Fruit fly (Drosophila melanogaster) whole organism, embryonic: ENCODE measurements around the gene CG7627.
A peak's percentile ranks its signal among the peaks of the same experiment; 100 is the strongest.

Experiments used
- Bdp1 ChIP-seq: fragments of 200-800 bp; sonication (Bioruptor generic); optimal IDR thresholded peaks from 3 replicates; lab custom pipeline; 2016; ENCODE audit warnings: missing biosample characterization, missing genetic modification characterization
- CG1233 ChIP-seq: fragments of 200-800 bp; sonication (Bioruptor generic); optimal IDR thresholded peaks from 4 replicates; lab custom pipeline; 2018; ENCODE audit warnings: missing biosample characterization, mild to moderate bottlenecking, missing genetic modification characterization
- CG12391 ChIP-seq: fragments of 200-800 bp; sonication (Bioruptor generic); optimal IDR thresholded peaks from 3 replicates; lab custom pipeline; 2018; ENCODE audit warnings: missing biosample characterization, mild to moderate bottlenecking, missing genetic modification characterization, moderate library complexity
- CG13296 ChIP-seq: fragments of 200-800 bp; sonication (Bioruptor generic); optimal IDR thresholded peaks from 3 replicates; lab custom pipeline; 2018; ENCODE audit warnings: missing biosample characterization, mild to moderate bottlenecking, missing genetic modification characterization
- CG13424 ChIP-seq: fragments of 200-800 bp; sonication (Bioruptor generic); optimal IDR thresholded peaks from 2 replicates; lab custom pipeline; 2019; ENCODE audit warnings: missing biosample characterization, mild to moderate bottlenecking, missing genetic modification characterization, moderate library complexity
- CG15011 ChIP-seq: fragments of 200-800 bp; sonication (Bioruptor generic); optimal IDR thresholded peaks from 3 replicates; lab custom pipeline; 2018; ENCODE audit warnings: missing biosample characterization, mild to moderate bottlenecking, missing genetic modification characterization
- CG1529 ChIP-seq: fragments of 200-800 bp; sonication (Bioruptor generic); optimal IDR thresholded peaks from 3 replicates; lab custom pipeline; 2018; ENCODE audit warnings: missing biosample characterization, missing genetic modification characterization
- CG1602 ChIP-seq: fragments of 200-800 bp; sonication (Bioruptor generic); optimal IDR thresholded peaks from 3 replicates; lab custom pipeline; 2016; ENCODE audit warnings: missing biosample characterization, missing genetic modification characterization
- CG2712 ChIP-seq: fragments of 200-800 bp; optimal IDR thresholded peaks from 3 replicates; lab custom pipeline; 2019; ENCODE audit warnings: missing biosample characterization, mild to moderate bottlenecking, missing genetic modification characterization, moderate library complexity
- CG2875 ChIP-seq: fragments of 200-800 bp; sonication (Bioruptor generic); optimal IDR thresholded peaks from 2 replicates; lab custom pipeline; 2017; ENCODE audit warnings: missing biosample characterization, mild to moderate bottlenecking, missing genetic modification characterization, missing genetic modification reagents
- CG33213 ChIP-seq: fragments of 200-800 bp; sonication (Bioruptor generic); optimal IDR thresholded peaks from 3 replicates; lab custom pipeline; 2016; ENCODE audit warnings: missing biosample characterization, missing genetic modification characterization
- CG6254 ChIP-seq: fragments of 200-800 bp; sonication (Bioruptor generic); optimal IDR thresholded peaks from 3 replicates; lab custom pipeline; 2017; ENCODE audit warnings: mild to moderate bottlenecking, missing biosample characterization, missing genetic modification reagents, missing genetic modification characterization
- CG6689 ChIP-seq: fragments of 200-800 bp; sonication (Bioruptor generic); IDR thresholded peaks from 2 replicates; pipeline ENCODE4 v1.3.6; 2022; ENCODE audit warnings: missing biosample characterization, missing genetic modification characterization
- CG6791 ChIP-seq: fragments of 200-800 bp; sonication (Bioruptor generic); IDR thresholded peaks from 3 replicates; pipeline ENCODE4 v1.3.6; 2022; ENCODE audit warnings: missing biosample characterization, missing genetic modification characterization; ENCODE audit not compliant: partially characterized antibody
- Dip2 ChIP-seq: fragments of 200-800 bp; sonication (Bioruptor generic); IDR thresholded peaks from 2 replicates; pipeline ENCODE4 v1.3.6; 2022; ENCODE audit warnings: missing biosample characterization, missing genetic modification characterization
- Dref ChIP-seq: fragments of 200-800 bp; sonication (Bioruptor generic); IDR thresholded peaks from 2 replicates; pipeline ENCODE4 v1.3.6; 2022; ENCODE audit warnings: missing biosample characterization, missing genetic modification characterization
- ERR ChIP-seq: fragments of 200-800 bp; sonication (Bioruptor generic); optimal IDR thresholded peaks from 2 replicates; lab custom pipeline; 2016; ENCODE audit warnings: missing biosample characterization, missing genetic modification characterization
- Elba2 ChIP-seq: fragments of 200-800 bp; sonication (Bioruptor generic); optimal IDR thresholded peaks from 3 replicates; lab custom pipeline; 2016; ENCODE audit warnings: missing biosample characterization, missing genetic modification characterization
- HLH4C ChIP-seq: fragments of 200-800 bp; sonication (Bioruptor generic); IDR thresholded peaks from 3 replicates; pipeline ENCODE4 v1.3.6; 2022; ENCODE audit warnings: missing biosample characterization, missing genetic modification characterization; ENCODE audit not compliant: partially characterized antibody
- Hmr ChIP-seq: fragments of 200-800 bp; sonication (Bioruptor generic); optimal IDR thresholded peaks from 3 replicates; lab custom pipeline; 2017; ENCODE audit warnings: mild to moderate bottlenecking, missing biosample characterization, missing genetic modification reagents, missing genetic modification characterization
- Hr51 ChIP-seq, 2 experiments: fragments of 200-800 bp; sonication (Bioruptor generic); optimal IDR thresholded peaks; 2 replicates in 1 of 2; 3 replicates in 1 of 2; lab custom pipeline; 2016 to 2018; ENCODE audit warnings: missing biosample characterization in 2 of 2, missing genetic modification characterization in 2 of 2, mild to moderate bottlenecking in 1 of 2, moderate library complexity in 1 of 2
- Max ChIP-seq: fragments of 200-800 bp; sonication (Bioruptor generic); optimal IDR thresholded peaks from 2 replicates; lab custom pipeline; 2016; ENCODE audit warnings: missing biosample characterization, mild to moderate bottlenecking, missing genetic modification characterization
- Mrtf ChIP-seq: fragments of 200-800 bp; sonication (Bioruptor generic); IDR thresholded peaks from 3 replicates; pipeline ENCODE4 v1.3.6; 2022; ENCODE audit warnings: missing biosample characterization, missing genetic modification characterization
- Ravus ChIP-seq: fragments of 200-800 bp; sonication (Bioruptor generic); IDR thresholded peaks from 2 replicates; pipeline ENCODE4 v1.3.6; 2022; ENCODE audit warnings: missing biosample characterization, missing genetic modification characterization
- Rfx ChIP-seq: fragments of 200-800 bp; sonication (Bioruptor generic); IDR thresholded peaks from 2 replicates; pipeline ENCODE4 v1.3.6; 2022; ENCODE audit warnings: missing biosample characterization, missing genetic modification characterization
- Rx ChIP-seq: fragments of 200-800 bp; sonication (Bioruptor generic); IDR thresholded peaks from 2 replicates; pipeline ENCODE4 v1.3.6; 2022; ENCODE audit warnings: missing biosample characterization, missing genetic modification characterization
- Sry-δ ChIP-seq: fragments of 200-800 bp; sonication (Bioruptor generic); optimal IDR thresholded peaks from 2 replicates; lab custom pipeline; 2016; ENCODE audit warnings: missing biosample characterization, missing genetic modification characterization
- Stat92E ChIP-seq, 3 experiments: fragments of >200 bp in 2 of 3; fragments of 200-800 bp in 1 of 3; sonication (Bioruptor generic) in 1 of 3; optimal IDR thresholded peaks; 2 replicates each; lab custom pipeline; 2017 to 2019; ENCODE audit warnings: missing biosample characterization in 3 of 3, missing genetic modification characterization in 3 of 3, mild to moderate bottlenecking in 1 of 3, moderate library complexity in 1 of 3
- Tbp ChIP-seq: fragments of >200 bp; optimal IDR thresholded peaks from 2 replicates; lab custom pipeline; 2018; ENCODE audit warnings: missing biosample characterization, missing genetic modification characterization
- Trl ChIP-seq, 3 experiments: fragments of >200 bp in 2 of 3; fragments of 200-800 bp in 1 of 3; sonication (Bioruptor generic) in 1 of 3; optimal IDR thresholded peaks; 2 replicates in 1 of 3; 3 replicates in 2 of 3; lab custom pipeline; 2016 to 2017; ENCODE audit warnings: missing biosample characterization in 1 of 3, missing genetic modification characterization in 1 of 3
- ase ChIP-seq: fragments of 200-800 bp; sonication (Bioruptor generic); IDR thresholded peaks from 3 replicates; pipeline ENCODE4 v1.3.6; 2022; ENCODE audit warnings: missing biosample characterization, missing genetic modification characterization
- bab2 ChIP-seq: fragments of 200-800 bp; sonication (Bioruptor generic); optimal IDR thresholded peaks from 2 replicates; lab custom pipeline; 2016; ENCODE audit warnings: missing biosample characterization, missing genetic modification characterization
- cad ChIP-seq: fragments of >200 bp; optimal IDR thresholded peaks from 2 replicates; lab custom pipeline; 2017; ENCODE audit warnings: missing biosample characterization, missing genetic modification characterization
- chif ChIP-seq, 2 experiments: fragments of 200-800 bp; sonication (Bioruptor generic); optimal IDR thresholded peaks; 3 replicates each; lab custom pipeline; 2016; ENCODE audit warnings: missing biosample characterization in 2 of 2, missing genetic modification characterization in 2 of 2
- crc ChIP-seq: fragments of 200-800 bp; sonication (Bioruptor generic); optimal IDR thresholded peaks from 2 replicates; lab custom pipeline; 2016; ENCODE audit warnings: missing biosample characterization, missing genetic modification characterization
- en ChIP-seq: fragments of 200-800 bp; sonication (Bioruptor generic); optimal IDR thresholded peaks from 2 replicates; lab custom pipeline; 2016; ENCODE audit warnings: missing biosample characterization, missing genetic modification characterization
- ewg ChIP-seq: fragments of 200-800 bp; sonication (Bioruptor generic); optimal IDR thresholded peaks from 3 replicates; lab custom pipeline; 2017; ENCODE audit warnings: mild to moderate bottlenecking, missing biosample characterization, missing genetic modification reagents, missing genetic modification characterization
- ftz-f1 ChIP-seq: fragments of 200-800 bp; sonication (Bioruptor generic); optimal IDR thresholded peaks from 2 replicates; lab custom pipeline; 2016; ENCODE audit warnings: missing biosample characterization, missing genetic modification characterization
- grau ChIP-seq: fragments of 200-800 bp; optimal IDR thresholded peaks from 3 replicates; lab custom pipeline; 2019; ENCODE audit warnings: missing biosample characterization, mild to moderate bottlenecking, missing genetic modification characterization, moderate library complexity
- hb ChIP-seq: fragments of 200-800 bp; sonication (Bioruptor generic); IDR thresholded peaks from 3 replicates; pipeline ENCODE4 v1.3.6; 2022; ENCODE audit warnings: missing biosample characterization, missing genetic modification characterization; ENCODE audit not compliant: partially characterized antibody
- insv ChIP-seq, 2 experiments: fragments of 200-800 bp; sonication (Bioruptor generic); optimal IDR thresholded peaks; 3 replicates each; lab custom pipeline; 2016 to 2018; ENCODE audit warnings: missing biosample characterization in 2 of 2, missing genetic modification characterization in 2 of 2
- mam ChIP-seq: fragments of 200-800 bp; sonication (Bioruptor generic); optimal IDR thresholded peaks from 3 replicates; lab custom pipeline; 2016; ENCODE audit warnings: missing biosample characterization, missing genetic modification characterization
- nerfin-2 ChIP-seq: fragments of 200-800 bp; sonication (Bioruptor generic); IDR thresholded peaks from 2 replicates; pipeline ENCODE4 v1.3.6; 2022; ENCODE audit warnings: missing biosample characterization, missing genetic modification characterization; ENCODE audit not compliant: partially characterized antibody
- rib ChIP-seq: fragments of 200-800 bp; sonication (Bioruptor generic); IDR thresholded peaks from 2 replicates; pipeline ENCODE4 v1.3.6; 2022; ENCODE audit warnings: missing biosample characterization, missing genetic modification characterization
- sima ChIP-seq: fragments of 200-800 bp; sonication (Bioruptor generic); optimal IDR thresholded peaks from 2 replicates; lab custom pipeline; 2016; ENCODE audit warnings: missing biosample characterization, missing genetic modification characterization
- sob ChIP-seq: fragments of 200-800 bp; sonication (Bioruptor generic); IDR thresholded peaks from 2 replicates; pipeline ENCODE4 v1.3.6; 2022; ENCODE audit warnings: missing biosample characterization, missing genetic modification characterization
- tio ChIP-seq: fragments of 200-800 bp; sonication (Bioruptor generic); optimal IDR thresholded peaks from 2 replicates; lab custom pipeline; 2017; ENCODE audit warnings: missing biosample characterization, missing genetic modification characterization, inconsistent platforms
- toy ChIP-seq: fragments of 200-800 bp; sonication (Bioruptor generic); IDR thresholded peaks from 2 replicates; pipeline ENCODE4 v1.3.6; 2022; ENCODE audit warnings: missing biosample characterization, missing genetic modification characterization
- zen ChIP-seq: fragments of 200-800 bp; sonication (Bioruptor generic); optimal IDR thresholded peaks from 3 replicates; lab custom pipeline; 2018; ENCODE audit warnings: missing biosample characterization, mild to moderate bottlenecking, missing genetic modification characterization, moderate library complexity
- zfh2 ChIP-seq: fragments of 200-800 bp; sonication (Bioruptor generic); optimal IDR thresholded peaks from 2 replicates; lab custom pipeline; 2016; ENCODE audit warnings: missing biosample characterization, missing genetic modification characterization

The CG7627 gene

DNA sequence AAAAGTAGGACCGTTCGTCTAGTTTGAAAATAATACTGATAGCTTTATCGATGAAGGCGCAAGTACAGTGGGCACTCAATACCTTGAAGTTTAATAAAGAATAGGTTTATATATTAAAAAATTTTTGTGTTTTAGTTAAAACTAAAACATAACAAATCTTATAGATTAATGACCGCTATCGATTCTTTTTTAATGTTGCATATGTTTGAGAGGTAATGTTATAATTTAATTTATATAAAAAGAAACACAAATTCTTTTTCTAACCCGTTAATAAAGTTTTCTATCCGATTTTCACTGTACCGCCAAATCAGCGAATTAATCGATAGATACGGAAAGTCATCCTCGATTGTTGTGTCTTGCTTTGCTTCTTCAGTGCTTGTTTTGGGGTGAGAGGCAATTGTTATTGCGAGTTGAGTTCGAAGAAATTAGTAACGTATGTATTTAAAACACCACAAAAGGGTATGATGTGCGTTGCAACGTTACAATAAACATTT is 21.9 kb upstream of the CG7627 start, which contains the start of the genes Dad1 and CG13384 (continued):
- TF ChIP-seq insv (GFP tag; optimal IDR thresholded peaks at IDR 0.05; lab: Kevin White, UChicago) (peak in 1 of 2 experiments; percentile 64), CG6791 (GFP tag; lab: Robert Waterston, UW) (no peak; the same call in 2 of the 3 replicates), Bdp1 (GFP tag; lab: Kevin White, UChicago) (peak; percentile 63), crc (no peak), CG13424 (tag; lab: Kevin White, UChicago) (peak; percentile 96), CG6254 (GFP tag; lab: Kevin White, UChicago) (peak; percentile 71), ERR (peak; percentile 13), Hr51 (GFP tag; optimal IDR thresholded peaks at IDR 0.05; lab: Kevin White, UChicago) (peak; percentile 75 to 94), ftz-f1 (GFP tag; lab: Kevin White, UChicago) (no peak), ewg (peak; percentile 70), HLH4C (no peak), en (GFP tag; lab: Kevin White, UChicago) (no peak), grau (tag; lab: Kevin White, UChicago) (peak; percentile 100), mam (GFP tag; lab: Kevin White, UChicago) (peak; percentile 69), Sry-δ (peak; percentile 49), CG15011 (GFP tag; lab: Kevin White, UChicago) (peak; percentile 87), CG33213 (GFP tag; lab: Kevin White, UChicago) (no peak), Mrtf (GFP tag; lab: Robert Waterston, UW) (peak; percentile 88), Max (GFP tag; lab: Kevin White, UChicago) (peak; percentile 84), Rfx (peak; percentile 95), zen (tag; lab: Kevin White, UChicago) (peak; percentile 89), CG1233 (GFP tag; lab: Kevin White, UChicago) (peak; percentile 91), toy (GFP tag; lab: Robert Waterston, UW) (peak; percentile 81), CG13296 (GFP tag; lab: Kevin White, UChicago) (peak; percentile 96), CG2712 (peak; percentile 97), CG12391 (tag; lab: Kevin White, UChicago) (peak; percentile 97), bab2 (GFP tag; lab: Kevin White, UChicago) (peak; percentile 63), Trl (optimal IDR thresholded peaks at IDR 0.05; lab: Kevin White, UChicago) (no peak), Trl (GFP tag; optimal IDR thresholded peaks at IDR 0.05; lab: Kevin White, UChicago) (peak; percentile 55), tio (peak; percentile 88), sob (peak; percentile 93), Tbp (GFP tag; lab: Kevin White, UChicago) (no peak), Dref (GFP tag; lab: Robert Waterston, UW) (peak; percentile 61), ase (GFP tag; lab: Robert Waterston, UW) (peak; percentile 76; the same call in 2 of the 3 replicates), Dip2 (GFP tag; lab: Robert Waterston, UW) (0 out of 2 replicates have a peak, but pooled peaks have one; percentile 35), hb (GFP tag; lab: Robert Waterston, UW) (no peak), chif (GFP tag; optimal IDR thresholded peaks at IDR 0.05; lab: Kevin White, UChicago) (peak; percentile 46 to 74), CG1529 (peak; percentile 81), CG6689 (GFP tag; lab: Robert Waterston, UW) (peak; percentile 94), cad (GFP tag; lab: Kevin White, UChicago) (no peak), nerfin-2 (GFP tag; lab: Robert Waterston, UW) (no peak), Hmr (GFP tag; lab: Kevin White, UChicago) (peak; percentile 94), CG2875 (GFP tag; lab: Kevin White, UChicago) (peak; percentile 66), Ravus (GFP tag; lab: Robert Waterston, UW) (peak; percentile 46), Rx (GFP tag; lab: Robert Waterston, UW) (peak; percentile 58), zfh2 (peak; percentile 63), rib (peak; percentile 88), Stat92E (GFP tag; optimal IDR thresholded peaks at IDR 0.05; lab: Kevin White, UChicago) (peak in 1 of 3 experiments; percentile 81), sima (no peak), CG1602 (GFP tag; lab: Kevin White, UChicago) (peak; percentile 92), Elba2 (peak; percentile 69)
